Worm (Caenorhabditis elegans) whole organism, L2 larva: ENCODE results near the gene C07A9.9.

Experiments
- C34F6.9 ChIP-seq: fragments of 150-350 bp; optimal IDR thresholded peaks from 2 replicates; lab custom pipeline; 2014; ENCODE audit warnings: missing biosample characterization, missing genetic modification characterization
- F13H6.1 ChIP-seq: sonication (generic microtip); optimal IDR thresholded peaks from 2 replicates; lab custom pipeline; 2016; ENCODE audit warnings: missing genetic modification characterization, missing compliant biosample characterization
- R02D3.7 ChIP-seq: fragments of 150-350 bp; optimal IDR thresholded peaks from 2 replicates; lab custom pipeline; 2014; ENCODE audit warnings: missing biosample characterization, missing genetic modification characterization
- Y55F3AM.14 ChIP-seq: fragments of 200-800 bp; sonication (Bioruptor generic); optimal IDR thresholded peaks from 2 replicates; lab custom pipeline; 2018; ENCODE audit warnings: mild to moderate bottlenecking, missing genetic modification characterization, missing compliant biosample characterization
- alr-1 ChIP-seq: fragments of 150-350 bp; optimal IDR thresholded peaks from 2 replicates; lab custom pipeline; 2014; ENCODE audit warnings: missing biosample characterization, missing genetic modification characterization
- ama-1 ChIP-seq: fragments of 150-350 bp; optimal IDR thresholded peaks from 2 replicates; lab custom pipeline; 2018; ENCODE audit warnings: inconsistent platforms
- blmp-1 ChIP-seq: sonication (generic microtip); optimal IDR thresholded peaks from 2 replicates; lab custom pipeline; 2017; ENCODE audit warnings: missing genetic modification characterization, mild to moderate bottlenecking, missing compliant biosample characterization, antibody characterized with exemption, moderate library complexity; ENCODE audit not compliant: insufficient read depth
- ceh-16 ChIP-seq: fragments of 150-350 bp; optimal IDR thresholded peaks from 2 replicates; lab custom pipeline; 2014; ENCODE audit warnings: missing biosample characterization, missing genetic modification characterization
- ceh-82 ChIP-seq: fragments of 150-350 bp; optimal IDR thresholded peaks from 2 replicates; lab custom pipeline; 2014; ENCODE audit warnings: missing biosample characterization, missing genetic modification characterization
- dmd-4 ChIP-seq: sonication (generic microtip); optimal IDR thresholded peaks from 2 replicates; lab custom pipeline; 2017; ENCODE audit warnings: missing biosample characterization, missing genetic modification characterization
- egl-27 ChIP-seq: sonication (generic microtip); optimal IDR thresholded peaks from 3 replicates; lab custom pipeline; 2017; ENCODE audit warnings: missing biosample characterization, missing genetic modification reagents, missing genetic modification characterization
- elt-1 ChIP-seq: fragments of 150-350 bp; optimal IDR thresholded peaks from 2 replicates; lab custom pipeline; 2014; ENCODE audit warnings: missing biosample characterization, missing genetic modification characterization
- elt-3 ChIP-seq: sonication (generic microtip); optimal IDR thresholded peaks from 2 replicates; lab custom pipeline; 2017; ENCODE audit warnings: missing biosample characterization, missing genetic modification characterization
- fos-1 ChIP-seq: fragments of 150-350 bp; optimal IDR thresholded peaks from 2 replicates; lab custom pipeline; 2014; ENCODE audit warnings: missing biosample characterization, missing genetic modification characterization
- gmeb-1 ChIP-seq: fragments of 150-350 bp; optimal IDR thresholded peaks from 2 replicates; lab custom pipeline; 2014; ENCODE audit warnings: missing biosample characterization, missing genetic modification characterization
- lin-11 ChIP-seq: fragments of 150-350 bp; sonication (generic microtip); optimal IDR thresholded peaks from 2 replicates; lab custom pipeline; 2014; ENCODE audit warnings: missing biosample characterization, missing genetic modification characterization, inconsistent platforms, mixed read lengths
- lin-13 ChIP-seq: fragments of 150-350 bp; optimal IDR thresholded peaks from 2 replicates; lab custom pipeline; 2014; ENCODE audit warnings: missing biosample characterization, missing genetic modification reagents, missing genetic modification characterization
- lin-39 ChIP-seq: fragments of 150-350 bp; optimal IDR thresholded peaks from 2 replicates; lab custom pipeline; 2014; ENCODE audit warnings: missing biosample characterization, missing genetic modification reagents, missing genetic modification characterization
- lsy-2 ChIP-seq, 2 experiments: fragments of 150-350 bp in 1 of 2; sonication (generic microtip) in 1 of 2; optimal IDR thresholded peaks; 2 replicates each; lab custom pipeline; 2014 to 2017; ENCODE audit warnings: missing biosample characterization in 2 of 2, missing genetic modification characterization in 2 of 2
- mbf-1 ChIP-seq: sonication (generic microtip); optimal IDR thresholded peaks from 2 replicates; lab custom pipeline; 2017; ENCODE audit warnings: missing biosample characterization, missing genetic modification characterization
- mdl-1 ChIP-seq, 2 experiments: fragments of 150-350 bp in 1 of 2; sonication (generic microtip) in 1 of 2; optimal IDR thresholded peaks; 2 replicates each; lab custom pipeline; 2017; ENCODE audit warnings: missing biosample characterization in 2 of 2, missing genetic modification characterization in 2 of 2
- nhr-10 ChIP-seq: sonication (generic microtip); optimal IDR thresholded peaks from 2 replicates; lab custom pipeline; 2017; ENCODE audit warnings: missing biosample characterization, missing genetic modification characterization
- nhr-11 ChIP-seq: fragments of 150-350 bp; optimal IDR thresholded peaks from 2 replicates; lab custom pipeline; 2014; ENCODE audit warnings: missing biosample characterization, missing genetic modification characterization
- nhr-12 ChIP-seq: fragments of 150-350 bp; optimal IDR thresholded peaks from 2 replicates; lab custom pipeline; 2014; ENCODE audit warnings: missing biosample characterization, missing genetic modification characterization
- nhr-129 ChIP-seq: fragments of 150-350 bp; optimal IDR thresholded peaks from 2 replicates; lab custom pipeline; 2014; ENCODE audit warnings: missing biosample characterization, missing genetic modification characterization
- nhr-21 ChIP-seq: fragments of 150-350 bp; optimal IDR thresholded peaks from 2 replicates; lab custom pipeline; 2014; ENCODE audit warnings: missing biosample characterization, missing genetic modification characterization
- nhr-23 ChIP-seq: fragments of 150-350 bp; optimal IDR thresholded peaks from 2 replicates; lab custom pipeline; 2014; ENCODE audit warnings: missing biosample characterization, missing genetic modification reagents, missing genetic modification characterization
- nhr-237 ChIP-seq: fragments of 150-350 bp; optimal IDR thresholded peaks from 2 replicates; lab custom pipeline; 2014; ENCODE audit warnings: missing biosample characterization, missing genetic modification characterization
- nhr-25 ChIP-seq: fragments of 150-350 bp; sonication (generic microtip); optimal IDR thresholded peaks from 3 replicates; lab custom pipeline; 2014; ENCODE audit warnings: missing biosample characterization, missing genetic modification characterization
- nhr-6 ChIP-seq: fragments of 150-350 bp; optimal IDR thresholded peaks from 2 replicates; lab custom pipeline; 2014; ENCODE audit warnings: missing biosample characterization, missing genetic modification characterization
- nhr-77 ChIP-seq: fragments of 150-350 bp; optimal IDR thresholded peaks from 2 replicates; lab custom pipeline; 2014; ENCODE audit warnings: missing biosample characterization, missing genetic modification characterization
- peb-1 ChIP-seq: fragments of 150-350 bp; optimal IDR thresholded peaks from 2 replicates; lab custom pipeline; 2014; ENCODE audit warnings: missing biosample characterization, missing genetic modification characterization
- sem-4 ChIP-seq: fragments of 150-350 bp; optimal IDR thresholded peaks from 2 replicates; lab custom pipeline; 2014; ENCODE audit warnings: missing biosample characterization, missing genetic modification reagents, missing genetic modification characterization
- skn-1 ChIP-seq: sonication (generic microtip); optimal IDR thresholded peaks from 2 replicates; lab custom pipeline; 2017; ENCODE audit warnings: missing biosample characterization, missing genetic modification characterization
- sma-3 ChIP-seq: sonication (generic microtip); optimal IDR thresholded peaks from 2 replicates; lab custom pipeline; 2016; ENCODE audit warnings: missing genetic modification reagents, missing genetic modification characterization, missing compliant biosample characterization
- sma-9 ChIP-seq, 2 experiments: fragments of 150-350 bp in 1 of 2; sonication (generic microtip) in 1 of 2; optimal IDR thresholded peaks; 2 replicates each; lab custom pipeline; 2014 to 2016; ENCODE audit warnings: missing genetic modification characterization in 2 of 2, mild to moderate bottlenecking in 1 of 2, missing biosample characterization in 1 of 2, missing compliant biosample characterization in 1 of 2, missing genetic modification reagents in 1 of 2, moderate library complexity in 1 of 2
- snpc-4 ChIP-seq: fragments of 150-350 bp; optimal IDR thresholded peaks from 2 replicates; lab custom pipeline; 2014; ENCODE audit warnings: missing biosample characterization, missing genetic modification characterization
- unc-39 ChIP-seq: fragments of 150-350 bp; optimal IDR thresholded peaks from 2 replicates; lab custom pipeline; 2014; ENCODE audit warnings: missing biosample characterization, missing genetic modification characterization
- unc-55 ChIP-seq: fragments of 150-350 bp; sonication (generic microtip); optimal IDR thresholded peaks from 3 replicates; lab custom pipeline; 2014; ENCODE audit warnings: missing biosample characterization, missing genetic modification reagents, missing genetic modification characterization
- unc-62 ChIP-seq: fragments of 150-350 bp; optimal IDR thresholded peaks from 2 replicates; lab custom pipeline; 2014; ENCODE audit warnings: missing biosample characterization, missing genetic modification reagents, missing genetic modification characterization
- zag-1 ChIP-seq: fragments of 150-350 bp; optimal IDR thresholded peaks from 2 replicates; lab custom pipeline; 2014; ENCODE audit warnings: missing biosample characterization, missing genetic modification characterization
- ztf-1 ChIP-seq: fragments of 200-800 bp; sonication (Bioruptor generic); conservative IDR thresholded peaks from 2 replicates; pipeline ENCODE4 v1.3.6; 2022; ENCODE audit warnings: missing genetic modification characterization, missing compliant biosample characterization
- ztf-11 ChIP-seq: sonication (generic microtip); optimal IDR thresholded peaks from 2 replicates; lab custom pipeline; 2017; ENCODE audit warnings: missing biosample characterization, missing genetic modification characterization
- ztf-4 ChIP-seq: fragments of 150-350 bp; optimal IDR thresholded peaks from 2 replicates; lab custom pipeline; 2014; ENCODE audit warnings: missing biosample characterization, missing genetic modification characterization

C07A9.9 gene

ce11 chrIII:9666668-9667067, 773 bp downstream of the C07A9.9 start:
- TF ChIP-seq sma-9 (GFP tag; optimal IDR thresholded peaks at IDR 0.05; lab: Kevin White, UChicago) (peak; percentile 64), sma-9 (tag; optimal IDR thresholded peaks at IDR 0.05; lab: Kevin White, UChicago) (no peak), lin-11 (tag; lab: Kevin White, UChicago) (no peak), unc-62 (GFP tag; lab: Kevin White, UChicago) (no peak), ama-1 (no peak), ztf-4 (no peak), lin-13 (no peak), ceh-82 (tag; lab: Kevin White, UChicago) (no peak), snpc-4 (tag; lab: Kevin White, UChicago) (no peak), unc-55 (no peak), fos-1 (tag; lab: Kevin White, UChicago) (peak; percentile 67), nhr-237 (tag; lab: Kevin White, UChicago) (no peak), nhr-6 (no peak), blmp-1 (tag; lab: Kevin White, UChicago) (peak; percentile 88), mdl-1 (tag; optimal IDR thresholded peaks at IDR 0.05; lab: Kevin White, UChicago) (no peak), nhr-25 (peak; percentile 45), gmeb-1 (no peak), ztf-11 (tag; lab: Kevin White, UChicago) (no peak)

ce11 chrIII:9666239-9666638, 1.2 kb downstream of the C07A9.9 start:
- peak; percentile 18 for TF ChIP-seq gmeb-1
- TF ChIP-seq nhr-12 (tag; lab: Kevin White, UChicago) = no peak
- peak; percentile 55 for TF ChIP-seq sma-3 (GFP tag; lab: Kevin White, UChicago)
- TF ChIP-seq nhr-23 = no peak
- TF ChIP-seq elt-1 (tag; lab: Kevin White, UChicago) = no peak
- TF ChIP-seq ama-1 = no peak
- peak; percentile 7 for TF ChIP-seq unc-55
- no peak for TF ChIP-seq lin-39 (tag; lab: Kevin White, UChicago)
- no peak for TF ChIP-seq nhr-77
- TF ChIP-seq R02D3.7 = no peak
- peak; percentile 94 for TF ChIP-seq sma-9 (GFP tag; optimal IDR thresholded peaks at IDR 0.05; lab: Kevin White, UChicago)
- no peak for TF ChIP-seq sma-9 (tag; optimal IDR thresholded peaks at IDR 0.05; lab: Kevin White, UChicago)
- peak; percentile 14 for TF ChIP-seq nhr-25
- no peak for TF ChIP-seq ceh-16 (tag; lab: Kevin White, UChicago)
- no peak for TF ChIP-seq elt-3 (tag; lab: Kevin White, UChicago)
- no peak for TF ChIP-seq fos-1 (tag; lab: Kevin White, UChicago)
- TF ChIP-seq peb-1 = no peak
- peak in 1 of 2 experiments; percentile 4 for TF ChIP-seq lsy-2 (tag; optimal IDR thresholded peaks at IDR 0.05; lab: Kevin White, UChicago)
- TF ChIP-seq nhr-129 (tag; lab: Kevin White, UChicago) = peak; percentile 59
- TF ChIP-seq lin-13 = no peak
- TF ChIP-seq nhr-21 (tag; lab: Kevin White, UChicago) = no peak
- TF ChIP-seq lin-11 (tag; lab: Kevin White, UChicago) = no peak
- peak; percentile 15 for TF ChIP-seq sem-4 (tag; lab: Kevin White, UChicago)
- no peak for TF ChIP-seq unc-39 (tag; lab: Kevin White, UChicago)
- TF ChIP-seq nhr-237 (tag; lab: Kevin White, UChicago) = no peak
- no peak for TF ChIP-seq mbf-1
- no peak for TF ChIP-seq ztf-1
- TF ChIP-seq blmp-1 (tag; lab: Kevin White, UChicago) = no peak
- peak; percentile 18 for TF ChIP-seq egl-27 (tag; lab: Kevin White, UChicago)
- TF ChIP-seq nhr-6 = peak; percentile 20
- TF ChIP-seq alr-1 (tag; lab: Kevin White, UChicago) = no peak

ce11 chrIII:9665490-9666179, 1.8 kb downstream of the C07A9.9 start:
- TF ChIP-seq elt-1 (tag; lab: Kevin White, UChicago) = no peak
- TF ChIP-seq unc-55 = peak; percentile 73
- TF ChIP-seq nhr-129 (tag; lab: Kevin White, UChicago) = peak; percentile 74
- TF ChIP-seq sma-9 (GFP tag; optimal IDR thresholded peaks at IDR 0.05; lab: Kevin White, UChicago) = peak; percentile 51
- TF ChIP-seq sma-9 (tag; optimal IDR thresholded peaks at IDR 0.05; lab: Kevin White, UChicago) = no peak
- no peak for TF ChIP-seq lin-11 (tag; lab: Kevin White, UChicago)
- no peak for TF ChIP-seq ztf-1
- TF ChIP-seq mdl-1 (tag; optimal IDR thresholded peaks at IDR 0.05; lab: Kevin White, UChicago) = peak in 1 of 2 experiments; percentile 48
- TF ChIP-seq Y55F3AM.14 = no peak
- no peak for TF ChIP-seq lin-39 (tag; lab: Kevin White, UChicago)
- peak; percentile 67 for TF ChIP-seq C34F6.9 (tag; lab: Kevin White, UChicago)
- no peak for TF ChIP-seq lin-13
- TF ChIP-seq dmd-4 (tag; lab: Kevin White, UChicago) = no peak
- no peak for TF ChIP-seq zag-1
- no peak for TF ChIP-seq gmeb-1
- peak; percentile 45 for TF ChIP-seq fos-1 (tag; lab: Kevin White, UChicago)
- TF ChIP-seq mbf-1 = no peak
- no peak for TF ChIP-seq nhr-11 (tag; lab: Kevin White, UChicago)
- no peak for TF ChIP-seq unc-39 (tag; lab: Kevin White, UChicago)
- peak; percentile 5 for TF ChIP-seq nhr-25
- peak; percentile 61 for TF ChIP-seq nhr-21 (tag; lab: Kevin White, UChicago)
- TF ChIP-seq nhr-237 (tag; lab: Kevin White, UChicago) = no peak
- peak; percentile 21 for TF ChIP-seq F13H6.1
- TF ChIP-seq R02D3.7 = no peak
- TF ChIP-seq skn-1 (tag; lab: Kevin White, UChicago) = no peak
- no peak for TF ChIP-seq alr-1 (tag; lab: Kevin White, UChicago)
- peak; percentile 47 for TF ChIP-seq ztf-4
- TF ChIP-seq sma-3 (GFP tag; lab: Kevin White, UChicago) = no peak
- TF ChIP-seq unc-62 (GFP tag; lab: Kevin White, UChicago) = no peak
- TF ChIP-seq nhr-10 = no peak
- no peak for TF ChIP-seq ama-1
- TF ChIP-seq nhr-6 = peak; percentile 19
- no peak for TF ChIP-seq ceh-82 (tag; lab: Kevin White, UChicago)
- no peak for TF ChIP-seq nhr-23
